Fruit fly (Drosophila melanogaster) whole organism, wandering third instar larva: ENCODE data around the gene CG11696.

Experiments used
- CrebA ChIP-seq: fragments of 200-800 bp; sonication (Bioruptor generic); optimal IDR thresholded peaks from 2 replicates; lab custom pipeline; 2016; ENCODE audit warnings: missing biosample characterization, mild to moderate bottlenecking, missing genetic modification characterization, borderline replicate concordance
- Rel ChIP-seq, 2 experiments: fragments of 200-800 bp; sonication (Bioruptor generic) in 1 of 2; optimal IDR thresholded peaks; 2 replicates in 1 of 2; 3 replicates in 1 of 2; lab custom pipeline; 2016 to 2019; ENCODE audit warnings: mild to moderate bottlenecking in 2 of 2, missing biosample characterization in 2 of 2, missing genetic modification characterization in 2 of 2, moderate library complexity in 1 of 2
- foxo ChIP-seq, 2 experiments: fragments of 200-800 bp; sonication (Bioruptor generic); optimal IDR thresholded peaks; 2 replicates in 1 of 2; 3 replicates in 1 of 2; lab custom pipeline; 2016 to 2017; ENCODE audit warnings: missing biosample characterization in 2 of 2, missing genetic modification characterization in 2 of 2

- TF ChIP-seq CrebA (GFP tag; lab: Kevin White, UChicago) = no peak
- peak in 1 of 2 experiments; percentile 40 for TF ChIP-seq foxo (GFP tag; optimal IDR thresholded peaks at IDR 0.05; lab: Kevin White, UChicago)
- no peak for TF ChIP-seq Rel (GFP tag; optimal IDR thresholded peaks at IDR 0.05; lab: Kevin White, UChicago)
- TF ChIP-seq Rel (tag; optimal IDR thresholded peaks at IDR 0.05; lab: Kevin White, UChicago) = no peak
Observed at dm6 chrX:11572270-11572914, 1.1 kb upstream of the CG11696 start, which contains the start of the genes Kmn1 and Reepl1.
